Worm (Caenorhabditis elegans) whole organism, L4 larva: ENCODE data around the gene cest-28.

Experiments
- F37D6.2 ChIP-seq: sonication (generic microtip); optimal IDR thresholded peaks from 2 replicates; lab custom pipeline; 2016; ENCODE audit warnings: mild to moderate bottlenecking, missing genetic modification characterization, missing compliant biosample characterization
- F44E2.7 ChIP-seq: fragments of 200-800 bp; sonication (Bioruptor generic); IDR thresholded peaks from 2 replicates; pipeline ENCODE4 v2.1.2; 2022; ENCODE audit warnings: missing genetic modification characterization, missing compliant biosample characterization
- daf-8 ChIP-seq: fragments of 200-800 bp; sonication (Bioruptor generic); IDR thresholded peaks from 2 replicates; pipeline ENCODE4 v1.3.6; 2022; ENCODE audit warnings: missing genetic modification characterization, missing compliant biosample characterization
- egl-27 ChIP-seq: sonication (generic microtip); optimal IDR thresholded peaks from 3 replicates; lab custom pipeline; 2017; ENCODE audit warnings: missing biosample characterization, missing genetic modification reagents, missing genetic modification characterization
- lir-3 ChIP-seq: sonication (generic microtip); optimal IDR thresholded peaks from 2 replicates; lab custom pipeline; 2016; ENCODE audit warnings: mild to moderate bottlenecking, missing genetic modification characterization, missing compliant biosample characterization
- nhr-111 ChIP-seq: fragments of 200-800 bp; sonication (Bioruptor generic); optimal IDR thresholded peaks from 2 replicates; lab custom pipeline; 2018; ENCODE audit warnings: mild to moderate bottlenecking, missing genetic modification characterization, missing compliant biosample characterization
- unc-62 ChIP-seq, 3 experiments: fragments of 150-350 bp in 1 of 3; sonication (generic microtip); optimal IDR thresholded peaks in 2 of 3; peaks in 1 of 3; 1 replicate in 1 of 3; 2 replicates in 2 of 3; lab custom pipeline; 2014 to 2017; ENCODE audit warnings: missing biosample characterization in 3 of 3, missing genetic modification characterization in 3 of 3, missing genetic modification reagents in 3 of 3, missing genotype in 1 of 3
- ztf-11 ChIP-seq: fragments of 150-350 bp; optimal IDR thresholded peaks from 2 replicates; lab custom pipeline; 2014; ENCODE audit warnings: missing biosample characterization, missing genetic modification characterization

ce11 chrV:6709050-6709683 is 39.5 kb downstream of the cest-28 start, which contains the start of gene dlst-1:
- no peak for TF ChIP-seq F44E2.7 (GFP tag; lab: Robert Waterston, UW)
- TF ChIP-seq F37D6.2 (tag; lab: Kevin White, UChicago), result no peak
- no peak for TF ChIP-seq ztf-11
- TF ChIP-seq egl-27 (tag; lab: Kevin White, UChicago), result no peak
- no peak for TF ChIP-seq lir-3
- TF ChIP-seq nhr-111 (GFP tag; lab: Kevin White, UChicago), result no peak
- no peak for TF ChIP-seq unc-62 (GFP tag; optimal IDR thresholded peaks at IDR 0.05 in 1 of 2; lab: Kevin White, UChicago)
- TF ChIP-seq unc-62 (tag; optimal IDR thresholded peaks at IDR 0.05; lab: Kevin White, UChicago), result no peak
- no peak for TF ChIP-seq daf-8 (GFP tag; lab: Robert Waterston, UW)
